Worm (Caenorhabditis elegans) whole organism, midembryonic: ENCODE data around the gene bus-2.

Experiments
- T22C8.4 ChIP-seq: fragments of 200-800 bp; sonication (Bioruptor generic); IDR thresholded peaks from 2 replicates; pipeline ENCODE4 v1.3.6; 2022; ENCODE audit warnings: missing genetic modification characterization, missing compliant biosample characterization
- cog-1 ChIP-seq: sonication (generic microtip); optimal IDR thresholded peaks from 2 replicates; lab custom pipeline; 2016; ENCODE audit warnings: missing genetic modification characterization, missing compliant biosample characterization
- flt-1 ChIP-seq: fragments of 200-800 bp; sonication (Bioruptor generic); IDR thresholded peaks from 2 replicates; pipeline ENCODE4 v1.3.6; 2022; ENCODE audit warnings: missing genetic modification characterization, missing compliant biosample characterization
- klf-2 ChIP-seq: fragments of 200-800 bp; sonication (Bioruptor generic); conservative IDR thresholded peaks from 2 replicates; pipeline ENCODE4 v1.3.6; 2022; ENCODE audit warnings: missing genetic modification reagents, missing genetic modification characterization, missing compliant biosample characterization
- med-1 ChIP-seq: sonication (generic microtip); optimal IDR thresholded peaks from 2 replicates; lab custom pipeline; 2017; ENCODE audit warnings: missing genetic modification characterization, mild to moderate bottlenecking, missing compliant biosample characterization, antibody characterized with exemption, missing genetic modification reagents; ENCODE audit not compliant: insufficient read depth
- ref-1 ChIP-seq: fragments of 200-800 bp; sonication (Bioruptor generic); conservative IDR thresholded peaks from 2 replicates; pipeline ENCODE4 v1.3.6; 2022; ENCODE audit warnings: missing genetic modification reagents, missing genetic modification characterization, missing compliant biosample characterization
- tab-1 ChIP-seq: fragments of 200-800 bp; sonication (Bioruptor generic); IDR thresholded peaks from 2 replicates; pipeline ENCODE4 v1.3.6; 2022; ENCODE audit warnings: missing genetic modification characterization, missing compliant biosample characterization
- ztf-23 ChIP-seq: fragments of 200-800 bp; sonication (Bioruptor generic); IDR thresholded peaks from 2 replicates; pipeline ENCODE4 v1.3.6; 2022; ENCODE audit warnings: missing genetic modification reagents, missing genetic modification characterization, missing compliant biosample characterization
- ztf-29 ChIP-seq: fragments of 200-800 bp; sonication (Bioruptor generic); IDR thresholded peaks from 2 replicates; pipeline ENCODE4 v1.3.6; 2022; ENCODE audit warnings: missing genetic modification reagents, missing genetic modification characterization, missing compliant biosample characterization

bus-2 gene

DNA sequence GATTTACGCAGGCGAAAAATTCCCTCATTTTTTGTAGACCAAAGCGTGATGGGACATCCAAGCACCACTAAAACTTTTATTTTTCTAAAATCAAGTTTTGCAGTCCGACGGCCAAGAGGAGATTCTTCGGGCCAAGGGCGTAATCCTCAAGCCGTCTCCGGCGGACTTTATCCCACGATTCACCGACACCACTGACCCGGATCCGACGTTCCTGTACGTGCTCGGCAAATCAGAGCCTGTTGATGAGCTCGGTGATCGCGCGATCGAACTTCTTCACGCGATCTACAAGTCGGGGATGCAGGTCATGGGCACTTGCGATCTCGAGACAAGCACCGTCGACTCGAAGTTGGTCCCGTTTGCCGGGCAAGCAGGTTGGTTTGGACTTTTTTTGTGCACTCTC lies 13.9 kb downstream of the bus-2 start:
- TF ChIP-seq ztf-29 (GFP tag; lab: Robert Waterston, UW) = no peak

DNA sequence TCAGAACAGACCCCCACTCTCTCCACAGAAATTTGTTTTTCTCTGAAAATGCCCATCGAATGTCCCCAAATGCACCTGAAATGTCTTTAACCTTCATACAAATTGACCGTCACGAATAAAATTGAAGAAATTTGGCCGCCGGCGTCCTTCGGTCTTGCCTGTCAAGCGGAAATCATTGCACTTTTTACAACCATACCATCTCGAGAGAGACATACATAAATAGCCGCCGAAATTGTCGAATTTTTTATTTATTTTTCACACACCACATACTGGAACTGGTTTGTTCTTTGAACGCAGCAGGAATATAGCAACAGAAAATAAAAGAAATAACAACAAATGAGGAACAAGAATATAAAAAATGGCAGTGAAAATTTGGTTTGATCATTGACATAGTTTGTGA lies 16.0 kb downstream of the bus-2 start:
- no peak for TF ChIP-seq flt-1 (GFP tag; lab: Robert Waterston, UW)
- TF ChIP-seq tab-1 (GFP tag; lab: Robert Waterston, UW) = no peak
- TF ChIP-seq klf-2 = no peak
- no peak for TF ChIP-seq med-1 (GFP tag; lab: Kevin White, UChicago)
- no peak for TF ChIP-seq ref-1 (GFP tag; lab: Robert Waterston, UW)
- TF ChIP-seq ztf-23 (GFP tag; lab: Robert Waterston, UW) = no peak
- no peak for TF ChIP-seq ztf-29 (GFP tag; lab: Robert Waterston, UW)
- TF ChIP-seq T22C8.4 = no peak
- TF ChIP-seq cog-1 (tag; lab: Kevin White, UChicago) = no peak

DNA sequence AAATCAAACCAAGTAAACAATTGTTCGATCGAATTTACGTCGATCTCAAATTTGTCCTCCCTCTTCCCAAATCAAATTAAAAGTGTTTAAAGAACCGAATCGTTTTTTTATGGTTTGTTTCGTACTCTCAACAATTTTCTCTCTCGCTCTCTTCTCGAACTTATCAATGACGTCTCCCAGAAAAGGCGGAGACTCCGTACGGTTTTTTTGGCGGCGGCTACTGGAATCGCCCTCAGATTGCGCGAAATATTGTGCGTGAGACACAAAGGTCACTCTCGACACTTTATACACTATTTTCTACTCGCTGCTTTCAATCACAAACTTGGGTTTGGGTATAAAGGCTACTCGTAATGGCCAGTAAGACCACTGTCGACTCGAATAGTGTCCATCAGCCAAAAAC lies 20.8 kb downstream of the bus-2 start, which contains the start of gene epic-2:
Gene epic-2 (plus strand): TSS at position 317 of the 400 bp plus-strand sequence.
- TF ChIP-seq flt-1 (GFP tag; lab: Robert Waterston, UW) = no peak
- TF ChIP-seq tab-1 (GFP tag; lab: Robert Waterston, UW) = no peak
- TF ChIP-seq ztf-29 (GFP tag; lab: Robert Waterston, UW) = no peak
- no peak for TF ChIP-seq ztf-23 (GFP tag; lab: Robert Waterston, UW)
- no peak for TF ChIP-seq T22C8.4
- TF ChIP-seq cog-1 (tag; lab: Kevin White, UChicago) = no peak

DNA sequence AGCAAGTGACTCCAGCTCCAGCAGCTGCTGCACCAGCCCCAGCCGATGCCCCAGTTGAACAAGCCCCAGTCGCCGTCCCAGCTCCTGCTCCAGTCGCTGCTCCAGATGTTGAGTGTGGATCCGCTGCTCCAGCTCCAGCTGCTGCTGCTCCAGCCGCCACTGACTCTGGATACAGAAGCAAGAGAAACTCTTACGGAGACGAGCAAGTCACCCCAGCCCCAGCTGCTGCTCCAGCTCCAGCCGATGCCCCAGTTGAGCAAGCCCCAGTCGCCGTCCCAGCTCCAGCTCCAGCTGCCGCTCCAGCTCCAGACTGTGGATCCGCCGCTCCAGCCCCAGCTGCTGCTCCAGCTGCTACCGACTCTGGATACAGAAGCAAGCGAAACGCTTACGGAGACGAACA lies 21.9 kb downstream of the bus-2 start:
- TF ChIP-seq ztf-29 (GFP tag; lab: Robert Waterston, UW) = no peak
- no peak for TF ChIP-seq ref-1 (GFP tag; lab: Robert Waterston, UW)
- no peak for TF ChIP-seq cog-1 (tag; lab: Kevin White, UChicago)
- no peak for TF ChIP-seq tab-1 (GFP tag; lab: Robert Waterston, UW)

DNA sequence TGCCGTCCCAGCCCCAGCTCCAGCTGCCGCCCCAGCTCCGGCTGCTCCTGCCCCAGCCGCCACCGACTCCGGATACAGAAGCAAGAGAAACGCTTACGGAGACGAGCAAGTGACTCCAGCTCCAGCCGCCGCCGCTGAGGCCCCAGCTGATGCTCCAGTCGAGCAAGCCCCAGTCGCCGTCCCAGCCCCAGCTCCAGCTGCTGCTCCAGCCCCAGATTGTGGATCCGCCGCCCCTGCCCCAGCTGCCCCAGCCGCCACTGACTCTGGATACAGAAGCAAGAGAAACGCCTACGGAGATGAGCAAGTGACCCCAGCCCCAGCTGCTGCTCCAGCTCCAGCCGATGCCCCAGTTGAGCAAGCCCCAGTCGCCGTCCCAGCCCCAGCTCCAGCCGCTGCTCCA lies 22.8 kb downstream of the bus-2 start:
- TF ChIP-seq ztf-23 (GFP tag; lab: Robert Waterston, UW) = 0 out of 2 replicates have a peak, but pooled peaks have one; percentile 32
- TF ChIP-seq klf-2 = peak; percentile 54; the same call in 1 of the 2 replicates

DNA sequence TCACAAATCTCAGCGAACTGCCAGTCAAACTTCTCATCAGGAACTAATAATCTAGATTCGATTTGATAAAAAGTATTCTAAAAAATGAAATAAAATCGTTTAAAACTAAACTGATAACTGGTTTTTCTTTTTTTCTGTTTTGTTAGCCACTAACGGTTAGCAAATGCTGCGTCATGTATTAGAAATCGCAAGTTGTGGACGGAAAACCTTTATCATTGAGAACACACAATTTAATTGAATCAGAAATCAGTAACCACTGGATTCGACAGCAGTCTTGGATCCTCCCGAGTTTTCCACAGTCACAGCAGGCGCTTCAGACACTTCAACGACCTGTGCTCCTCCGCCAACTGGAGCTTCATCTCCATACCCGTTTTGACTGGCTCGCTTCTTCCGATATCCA lies 23.3 kb downstream of the bus-2 start:
- TF ChIP-seq ref-1 (GFP tag; lab: Robert Waterston, UW) = no peak
- no peak for TF ChIP-seq klf-2
- TF ChIP-seq cog-1 (tag; lab: Kevin White, UChicago) = no peak
- TF ChIP-seq med-1 (GFP tag; lab: Kevin White, UChicago) = no peak
- TF ChIP-seq tab-1 (GFP tag; lab: Robert Waterston, UW) = no peak

DNA sequence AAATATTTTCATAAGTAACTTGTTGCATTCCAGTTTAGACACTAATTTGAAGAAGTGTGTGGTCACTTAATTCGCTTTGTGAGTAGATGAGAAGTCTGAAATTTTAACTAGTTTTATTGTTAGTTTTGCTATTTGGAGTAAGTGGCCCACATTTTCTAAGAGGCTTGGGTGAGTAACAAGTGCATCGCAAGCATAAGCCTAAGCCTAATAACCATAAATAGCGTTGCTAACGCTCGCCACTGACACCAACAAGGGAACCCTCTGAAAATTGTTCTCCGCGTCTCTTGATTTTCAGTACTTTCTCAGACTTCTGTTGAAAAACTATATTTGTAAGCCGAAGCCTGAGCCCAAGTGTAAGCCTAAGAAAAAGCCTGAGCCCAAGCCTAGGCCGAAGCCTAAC lies 24.6 kb downstream of the bus-2 start, which contains the start of gene epic-3:
Gene epic-3 (minus strand): TSS at position 101 of the 400 bp plus-strand sequence.
- TF ChIP-seq ztf-23 (GFP tag; lab: Robert Waterston, UW) = no peak
- no peak for TF ChIP-seq ztf-29 (GFP tag; lab: Robert Waterston, UW)
- TF ChIP-seq cog-1 (tag; lab: Kevin White, UChicago) = no peak
- no peak for TF ChIP-seq flt-1 (GFP tag; lab: Robert Waterston, UW)
- TF ChIP-seq med-1 (GFP tag; lab: Kevin White, UChicago) = no peak
- TF ChIP-seq ref-1 (GFP tag; lab: Robert Waterston, UW) = no peak
- no peak for TF ChIP-seq tab-1 (GFP tag; lab: Robert Waterston, UW)
- TF ChIP-seq T22C8.4 = no peak
- no peak for TF ChIP-seq klf-2

DNA sequence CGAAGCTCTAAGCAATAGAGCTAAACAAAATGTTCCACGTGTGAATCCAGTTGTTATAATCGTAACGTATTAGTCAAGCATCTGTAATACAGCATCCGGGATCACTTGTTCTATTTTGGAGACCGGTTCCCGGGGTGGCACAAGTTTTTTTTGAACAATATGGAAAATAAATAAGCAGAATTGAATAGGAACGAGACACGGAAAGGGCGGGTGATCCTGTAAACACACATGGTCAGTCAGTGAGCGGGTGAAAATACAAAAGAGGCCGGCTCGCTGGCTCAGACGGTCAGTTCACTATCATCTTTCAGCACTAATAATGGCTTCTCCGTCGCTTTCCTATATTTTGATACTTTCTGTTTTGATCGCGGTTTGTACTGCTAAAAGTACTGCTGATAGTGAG lies 26.2 kb downstream of the bus-2 start, which contains the start of gene K08D12.8:
Gene K08D12.8 (plus strand): TSS at position 301 of the 400 bp plus-strand sequence.
- TF ChIP-seq ztf-23 (GFP tag; lab: Robert Waterston, UW) (no peak), cog-1 (tag; lab: Kevin White, UChicago) (no peak), ref-1 (GFP tag; lab: Robert Waterston, UW) (no peak), T22C8.4 (no peak), med-1 (GFP tag; lab: Kevin White, UChicago) (no peak), flt-1 (GFP tag; lab: Robert Waterston, UW) (no peak), klf-2 (no peak), tab-1 (GFP tag; lab: Robert Waterston, UW) (no peak), ztf-29 (GFP tag; lab: Robert Waterston, UW) (no peak)

DNA sequence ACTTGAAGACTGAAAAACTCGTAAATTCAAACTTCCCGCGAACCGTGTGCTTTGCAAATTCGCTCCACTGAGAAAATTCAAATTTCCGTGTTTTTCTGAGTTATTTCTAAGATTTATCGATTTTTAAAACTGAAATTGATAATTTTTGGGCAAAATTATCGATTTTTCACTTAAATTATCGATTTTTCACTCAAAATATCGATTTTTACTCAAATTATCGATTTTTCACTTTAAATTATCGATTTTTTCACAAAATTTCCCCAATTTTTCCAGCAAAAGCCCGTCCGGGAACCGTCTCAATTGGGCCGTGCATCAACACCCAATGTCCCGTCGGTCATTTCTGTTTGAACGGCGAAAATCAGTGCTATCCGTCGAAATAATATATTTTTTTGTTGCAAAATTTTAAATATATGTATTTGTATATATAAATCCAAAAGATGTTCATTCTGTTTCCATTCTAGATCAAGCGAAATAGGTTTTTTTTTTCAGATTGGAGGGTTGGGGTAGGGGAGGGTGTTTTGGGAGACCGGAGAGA lies 27.9 kb downstream of the bus-2 start:
- TF ChIP-seq T22C8.4 (peak; percentile 92), ztf-23 (GFP tag; lab: Robert Waterston, UW) (no peak)

DNA sequence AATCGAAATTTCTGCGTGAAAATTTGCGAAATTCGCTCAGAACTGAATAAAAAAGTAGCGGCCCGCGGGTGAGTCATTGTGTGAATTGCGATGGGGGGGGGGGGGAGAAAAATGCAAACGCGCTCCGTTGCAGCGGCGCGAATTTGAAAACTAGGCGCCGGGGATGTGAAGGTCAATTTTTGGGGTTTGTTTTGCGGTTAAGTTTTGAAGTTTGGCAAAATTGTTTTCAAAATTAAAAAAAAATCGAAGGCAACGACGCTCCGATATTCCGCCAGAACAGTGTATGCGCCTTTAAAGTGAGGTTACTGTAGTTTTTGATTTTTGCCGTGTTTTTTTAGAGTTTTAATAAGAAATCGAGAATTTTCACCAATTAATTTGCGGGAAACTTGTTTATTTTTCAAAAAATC lies 38.6 kb downstream of the bus-2 start:
- TF ChIP-seq tab-1 (GFP tag; lab: Robert Waterston, UW) (no peak), ref-1 (GFP tag; lab: Robert Waterston, UW) (no peak), klf-2 (no peak), med-1 (GFP tag; lab: Kevin White, UChicago) (no peak), T22C8.4 (no peak), ztf-23 (GFP tag; lab: Robert Waterston, UW) (no peak), cog-1 (tag; lab: Kevin White, UChicago) (no peak), ztf-29 (GFP tag; lab: Robert Waterston, UW) (no peak), flt-1 (GFP tag; lab: Robert Waterston, UW) (no peak)

DNA sequence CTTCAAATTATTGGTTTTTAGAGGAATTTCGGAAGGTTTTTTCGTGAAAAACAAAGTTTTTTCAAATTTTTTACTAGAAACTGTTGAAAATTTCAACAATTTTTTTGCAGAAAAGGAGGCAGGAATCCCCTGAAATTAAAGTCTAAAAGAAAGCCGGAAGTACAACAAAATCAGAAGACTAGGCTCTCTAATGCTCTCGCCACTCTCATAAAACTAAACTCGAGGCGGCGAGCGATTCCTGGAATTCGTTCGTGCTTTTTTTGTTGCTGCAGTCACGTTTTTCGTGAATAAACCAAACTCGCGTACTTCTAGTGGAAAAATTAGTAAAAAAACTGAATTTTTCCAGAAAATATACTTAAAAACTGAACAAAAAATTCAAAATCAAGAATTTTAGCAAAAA lies 39.2 kb downstream of the bus-2 start:
- no peak for TF ChIP-seq ztf-23 (GFP tag; lab: Robert Waterston, UW)
- no peak for TF ChIP-seq cog-1 (tag; lab: Kevin White, UChicago)
- no peak for TF ChIP-seq med-1 (GFP tag; lab: Kevin White, UChicago)
- TF ChIP-seq klf-2 = no peak
- TF ChIP-seq ref-1 (GFP tag; lab: Robert Waterston, UW) = no peak
- TF ChIP-seq flt-1 (GFP tag; lab: Robert Waterston, UW) = no peak
